Worm (Caenorhabditis elegans): ENCODE measurements around the gene T25B2.2.

The T25B2.2 gene

DNA sequence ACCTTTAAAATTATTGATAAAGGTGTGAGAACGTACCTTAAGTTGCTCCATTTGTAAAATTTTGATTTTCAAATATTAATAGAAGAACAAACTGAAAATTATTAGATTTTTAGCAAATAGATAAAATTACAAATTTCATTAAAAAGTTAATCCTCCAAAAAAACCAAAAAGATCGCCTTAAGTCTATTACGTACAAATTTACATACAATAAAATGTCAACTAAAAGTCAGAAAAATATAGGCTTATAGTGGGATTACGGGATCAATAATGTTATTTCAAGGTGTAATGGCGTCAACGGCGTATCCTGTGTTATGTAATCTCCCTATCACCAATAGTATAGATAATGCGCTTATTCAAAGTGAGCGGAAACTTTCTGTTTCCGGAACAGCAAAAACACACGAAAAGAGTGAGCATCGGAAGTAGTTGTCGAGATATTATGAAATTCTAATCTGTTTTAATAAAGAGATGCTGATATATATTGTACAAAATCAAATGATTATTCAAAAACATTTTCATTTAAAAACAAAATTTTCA, 24.8 kb downstream of the T25B2.2 start, which contains the start of gene ceh-54:
Gene ceh-54 (minus strand): TSS at position 51 of the 534 bp plus-strand sequence.
- TF ChIP-seq F10E7.11 (tag; optimal IDR thresholded peaks at IDR 0.05): no peak
- TF ChIP-seq ceh-91 (GFP tag; IDR thresholded peaks at IDR 0.05): no peak
- TF ChIP-seq egrh-3 (GFP tag; IDR thresholded peaks at IDR 0.05): no peak
- no peak for TF ChIP-seq Y56A3A.18 (GFP tag; IDR thresholded peaks at IDR 0.05)
- no peak for TF ChIP-seq fkh-3 (tag; optimal IDR thresholded peaks at IDR 0.05)
- TF ChIP-seq snpc-4 (GFP tag; optimal IDR thresholded peaks at IDR 0.05): no peak
- no peak for TF ChIP-seq snpc-4 (tag; optimal IDR thresholded peaks at IDR 0.05)
- no peak for TF ChIP-seq bed-2 (GFP tag; IDR thresholded peaks at IDR 0.05)
- TF ChIP-seq hlh-12 (tag; optimal IDR thresholded peaks at IDR 0.05): no peak
- no peak for TF ChIP-seq ztf-28 (GFP tag; IDR thresholded peaks at IDR 0.05)

- no peak for TF ChIP-seq D2030.7 (GFP tag; IDR thresholded peaks at IDR 0.05)
Measured at ce11 chrX:6196627-6197026, 27.2 kb downstream of the T25B2.2 start, which contains the start of gene daf-9. Gene daf-9 (plus strand): TSS chrX:6196927.

ce11 chrX:6201542-6201941, 32.1 kb downstream of the T25B2.2 start:
- TF ChIP-seq ztf-26 (tag; optimal IDR thresholded peaks at IDR 0.05): peak; percentile 3
- TF ChIP-seq nhr-90 (tag; optimal IDR thresholded peaks at IDR 0.05): no peak
- TF ChIP-seq ceh-27 (GFP tag; optimal IDR thresholded peaks at IDR 0.05): no peak
- TF ChIP-seq C06A6.2 (GFP tag; conservative IDR thresholded peaks at IDR 0.05): 0 out of 2 replicates have a peak, but pooled peaks have one; percentile 18
- TF ChIP-seq unc-62 (GFP tag; optimal IDR thresholded peaks at IDR 0.05): no peak
- peak; percentile 29 for TF ChIP-seq chd-7 (tag; optimal IDR thresholded peaks at IDR 0.05)
- TF ChIP-seq lin-26 (GFP tag; IDR thresholded peaks at IDR 0.05): 0 out of 2 replicates have a peak, but pooled peaks have one; percentile 45

- TF ChIP-seq ccch-3 (GFP tag; optimal IDR thresholded peaks at IDR 0.05) (no peak), F49E8.2 (tag; optimal IDR thresholded peaks at IDR 0.05; ENCODE audit: insufficient read depth) (no peak), snpc-3.4 (tag; optimal IDR thresholded peaks at IDR 0.05) (no peak), athp-1 (tag; optimal IDR thresholded peaks at IDR 0.05) (no peak), dox-1 (GFP tag; IDR thresholded peaks at IDR 0.05) (no peak), hrde-1 (tag; optimal IDR thresholded peaks at IDR 0.05; ENCODE audit: borderline replicate concordance) (no peak), B0261.1 (tag; optimal IDR thresholded peaks at IDR 0.05) (no peak)
Measured at ce11 chrX:6202809-6203208, 33.4 kb downstream of the T25B2.2 start.

DNA sequence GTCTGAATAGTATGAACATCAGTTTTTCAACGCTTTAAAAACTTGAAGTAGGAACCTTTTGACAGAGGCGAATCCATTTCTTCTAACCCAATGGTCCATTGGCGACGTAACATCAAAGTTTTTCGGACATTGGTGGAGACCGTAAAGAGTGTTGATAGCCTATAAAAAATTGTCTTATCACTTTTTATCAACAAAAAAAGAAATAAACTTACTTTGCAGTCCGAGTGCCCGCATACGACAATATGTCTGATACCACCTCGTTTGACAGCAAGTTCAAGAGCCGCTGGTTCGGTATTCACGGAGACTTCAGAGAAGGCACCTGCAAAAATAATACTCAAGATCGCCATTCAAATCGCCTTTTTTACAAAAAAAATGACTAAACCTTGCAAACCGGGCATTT, 33.9 kb downstream of the T25B2.2 start:
- TF ChIP-seq nhr-80 (tag; optimal IDR thresholded peaks at IDR 0.05) (peak; percentile 23), bed-2 (GFP tag; IDR thresholded peaks at IDR 0.05) (no peak)

DNA sequence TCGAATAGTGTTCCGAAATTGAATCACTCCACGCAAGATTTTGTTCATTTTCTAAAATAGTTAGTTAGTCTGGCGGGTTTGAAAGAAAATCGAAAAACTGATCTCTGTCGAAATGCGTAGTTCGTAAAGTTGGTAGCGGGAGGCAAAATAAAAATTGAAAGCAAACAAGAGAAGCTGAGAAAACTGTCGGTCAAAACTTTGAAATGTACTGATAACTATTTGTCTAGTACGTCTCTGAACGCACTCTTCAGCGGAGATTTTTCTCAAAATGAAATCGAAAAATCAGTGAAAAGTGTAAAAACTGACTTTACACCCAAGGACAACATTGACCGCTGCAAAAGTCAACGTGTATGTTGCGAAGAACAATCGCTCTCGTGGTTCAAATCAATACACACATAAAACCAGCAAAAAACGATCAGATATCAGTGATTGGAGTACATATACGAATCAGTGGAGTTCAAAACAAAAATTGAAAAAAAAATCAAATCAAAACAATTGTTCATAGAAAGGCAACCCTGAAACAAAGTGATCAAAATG, 35.3 kb downstream of the T25B2.2 start, which contains the start of gene bca-1:
Gene bca-1 (minus strand): TSS at position 51 of the 537 bp plus-strand sequence.
- TF ChIP-seq lin-40 (tag; optimal IDR thresholded peaks at IDR 0.05) (peak; percentile 56), snpc-3.4 (tag; optimal IDR thresholded peaks at IDR 0.05) (no peak), ztf-26 (tag; optimal IDR thresholded peaks at IDR 0.05) (peak; percentile 55), cebp-1 (GFP tag; IDR thresholded peaks at IDR 0.05) (no peak), cebp-1 (tag; optimal IDR thresholded peaks at IDR 0.05) (peak; percentile 11), nhr-80 (tag; optimal IDR thresholded peaks at IDR 0.05) (peak; percentile 52)

Data from whole organism, young adult.